Fruit fly (Drosophila melanogaster): ENCODE measurements around the gene CG17026.

- no peak for TF ChIP-seq psq (optimal IDR thresholded peaks at IDR 0.05)
- TF ChIP-seq h (optimal IDR thresholded peaks at IDR 0.05): no peak
Measured at dm6 chr3L:16019144-16020006, 44.2 kb downstream of the CG17026 start.
